Worm (Caenorhabditis elegans): ENCODE data around the gene F59A7.11.

Gene F59A7.11

ce11 chrV:2013824-2014223, at the start of gene F59A7.11:
TSS of gene F59A7.11 (minus strand) at chrV:2013924.
- TF ChIP-seq W03F9.2 (tag; optimal IDR thresholded peaks at IDR 0.05) (no peak), dao-5 (tag; optimal IDR thresholded peaks at IDR 0.05) (no peak), him-1 (tag; optimal IDR thresholded peaks at IDR 0.05) (no peak)

DNA sequence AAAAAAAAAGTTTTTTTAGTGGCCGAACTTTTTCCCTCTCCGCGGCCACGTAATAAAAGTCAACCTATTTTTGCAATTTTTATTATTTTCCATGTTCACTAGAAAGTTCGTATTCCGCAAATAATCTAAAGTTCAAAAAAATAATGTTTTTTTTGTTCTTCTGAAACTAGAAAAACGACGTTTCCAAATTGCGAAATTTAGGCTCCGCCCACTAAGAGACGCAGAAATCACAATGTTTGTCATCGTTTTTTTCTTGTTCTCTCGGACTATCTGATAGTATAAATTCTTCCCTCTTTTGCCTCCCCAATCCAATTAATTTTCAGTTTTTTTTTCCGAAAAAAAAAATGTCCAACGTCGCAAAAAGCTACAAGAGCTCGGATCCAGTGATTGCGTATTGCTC, 43.6 kb upstream of the F59A7.11 start, which contains the start of gene comt-3:
TSS of gene comt-3 (plus strand) at position 214 of the 400 bp plus-strand sequence.
- TF ChIP-seq W03F9.2 (tag; optimal IDR thresholded peaks at IDR 0.05) (no peak), him-1 (tag; optimal IDR thresholded peaks at IDR 0.05) (no peak), dao-5 (tag; optimal IDR thresholded peaks at IDR 0.05) (no peak)

DNA sequence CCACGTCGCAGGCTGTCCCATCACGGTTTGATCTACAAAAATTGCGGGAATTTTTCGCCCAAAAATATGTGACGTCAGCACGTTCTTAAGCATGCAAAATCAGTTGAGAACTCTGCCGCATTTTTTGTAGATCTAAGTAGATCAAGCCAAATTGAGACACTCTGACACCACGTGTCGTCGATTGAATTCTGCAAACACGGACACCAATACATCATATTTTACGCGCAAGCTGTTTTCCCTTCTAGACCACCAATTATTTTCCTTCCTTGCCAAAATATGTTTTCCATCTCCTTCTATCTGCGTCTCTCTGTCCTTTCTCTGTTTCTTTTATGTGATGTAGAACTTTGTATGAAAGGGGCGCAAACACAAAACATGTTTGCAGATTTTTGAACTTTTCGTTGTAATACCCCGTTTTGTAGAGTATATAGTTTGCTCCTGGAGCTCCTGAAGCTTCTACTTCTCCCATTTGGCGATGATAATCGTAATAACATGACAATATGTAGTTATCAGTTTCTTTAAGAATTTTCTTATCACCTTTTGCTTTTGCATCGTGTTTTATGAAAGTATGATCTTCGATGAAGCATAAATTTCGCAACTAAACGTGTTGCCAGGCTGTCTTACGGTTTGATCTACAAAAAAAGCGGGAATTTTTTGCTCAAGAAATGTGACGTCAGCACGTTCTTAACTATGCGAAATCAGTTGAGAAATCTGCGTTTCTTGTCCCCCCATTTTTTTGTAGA, 42.2 kb upstream of the F59A7.11 start:
- TF ChIP-seq dao-5 (tag; optimal IDR thresholded peaks at IDR 0.05), result no peak
- TF ChIP-seq W03F9.2 (tag; optimal IDR thresholded peaks at IDR 0.05), result no peak
- TF ChIP-seq him-1 (tag; optimal IDR thresholded peaks at IDR 0.05), result no peak

DNA sequence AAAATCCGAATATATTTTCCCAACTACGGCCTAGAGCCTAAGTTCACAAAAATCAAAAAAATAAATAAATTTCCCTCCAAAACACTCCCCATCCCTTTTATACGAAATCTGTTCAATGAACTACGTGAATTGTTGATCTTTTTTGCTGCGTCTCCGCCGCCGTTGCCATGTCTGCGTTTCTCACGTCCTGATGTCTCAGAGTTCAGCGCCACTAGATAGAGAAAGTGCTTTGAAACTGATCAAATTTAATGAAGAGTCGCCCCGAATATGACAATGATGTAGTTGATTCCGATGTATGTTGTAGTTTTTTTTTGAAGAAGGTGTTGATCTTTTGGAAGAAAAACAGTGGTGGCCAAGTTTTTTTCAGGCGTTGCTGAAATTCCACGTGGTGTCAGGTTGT, 40.5 kb upstream of the F59A7.11 start:
- TF ChIP-seq dao-5 (tag; optimal IDR thresholded peaks at IDR 0.05) (no peak), him-1 (tag; optimal IDR thresholded peaks at IDR 0.05) (no peak), W03F9.2 (tag; optimal IDR thresholded peaks at IDR 0.05) (no peak)

- TF ChIP-seq dao-5 (tag; optimal IDR thresholded peaks at IDR 0.05) (no peak), W03F9.2 (tag; optimal IDR thresholded peaks at IDR 0.05) (no peak), him-1 (tag; optimal IDR thresholded peaks at IDR 0.05) (no peak)
These were observed 39.8 kb upstream of the F59A7.11 start, which contains the start of gene comt-5 for ce11 chrV:2053509-2053908. TSS of gene comt-5 (minus strand) at chrV:2053609.

- no peak for TF ChIP-seq dao-5 (tag; optimal IDR thresholded peaks at IDR 0.05)
- no peak for TF ChIP-seq him-1 (tag; optimal IDR thresholded peaks at IDR 0.05)
- no peak for TF ChIP-seq W03F9.2 (tag; optimal IDR thresholded peaks at IDR 0.05)
These were observed 37.8 kb upstream of the F59A7.11 start, which contains the start of gene Y40B10A.11 for ce11 chrV:2051507-2051906. TSS of gene Y40B10A.11 (minus strand) at chrV:2051607.

DNA sequence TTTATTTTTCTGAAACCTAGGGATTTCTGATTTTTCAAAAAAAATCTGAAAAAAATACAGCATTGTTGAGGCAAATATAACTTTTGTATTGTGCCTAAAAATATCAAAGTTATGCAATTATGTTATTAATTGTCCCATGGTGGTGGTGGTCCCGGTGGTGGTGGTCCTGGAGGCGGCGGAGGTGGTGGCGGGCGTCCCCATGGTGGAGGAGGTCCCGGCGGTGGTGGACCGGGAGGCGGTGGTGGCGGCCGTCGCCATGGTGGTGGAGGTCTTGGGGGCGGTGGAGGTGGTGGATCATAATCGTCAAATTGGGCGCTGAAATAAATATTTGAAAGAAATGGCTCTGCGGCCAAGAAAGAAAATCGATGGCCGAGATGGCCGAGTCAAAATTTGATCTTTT, 37.1 kb upstream of the F59A7.11 start:
- TF ChIP-seq W03F9.2 (tag; optimal IDR thresholded peaks at IDR 0.05), result no peak

ce11 chrV:2050136-2050535, 36.4 kb upstream of the F59A7.11 start, which contains the start of gene comt-4:
TSS of gene comt-4 (minus strand) at chrV:2050185.
- TF ChIP-seq W03F9.2 (tag; optimal IDR thresholded peaks at IDR 0.05) (no peak), him-1 (tag; optimal IDR thresholded peaks at IDR 0.05) (no peak), dao-5 (tag; optimal IDR thresholded peaks at IDR 0.05) (no peak)

- TF ChIP-seq him-1 (tag; optimal IDR thresholded peaks at IDR 0.05) (no peak), dao-5 (tag; optimal IDR thresholded peaks at IDR 0.05) (no peak), W03F9.2 (tag; optimal IDR thresholded peaks at IDR 0.05) (no peak)
These were observed 32.2 kb upstream of the F59A7.11 start, which contains the start of gene Y40B10A.5 for ce11 chrV:2045956-2046355. TSS of gene Y40B10A.5 (minus strand) at chrV:2046056.

ce11 chrV:2035545-2035944, 21.8 kb upstream of the F59A7.11 start, which contains the start of gene srab-23:
TSS of gene srab-23 (minus strand) at chrV:2035645.
- no peak for TF ChIP-seq dao-5 (tag; optimal IDR thresholded peaks at IDR 0.05)
- no peak for TF ChIP-seq W03F9.2 (tag; optimal IDR thresholded peaks at IDR 0.05)

DNA sequence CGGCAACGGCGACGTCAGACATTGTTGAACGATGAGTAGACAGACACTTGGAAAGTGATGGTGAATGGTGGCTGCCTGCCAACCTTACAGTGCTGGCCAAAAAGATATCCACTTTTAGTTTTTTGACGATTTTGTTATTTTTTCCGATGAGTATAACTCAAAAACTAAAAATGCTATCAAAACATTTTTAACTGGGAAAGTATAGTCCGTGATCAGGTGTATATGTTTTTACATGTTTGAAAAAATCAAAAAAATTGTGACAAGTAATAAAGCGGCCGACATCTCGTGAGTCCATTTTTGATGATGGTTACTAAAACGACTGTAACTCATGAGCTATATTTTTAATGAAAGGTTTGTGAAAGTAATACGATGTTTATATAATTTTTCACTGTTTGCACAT, 17.7 kb upstream of the F59A7.11 start, which contains the start of gene hil-6:
TSS of gene hil-6 (minus strand) at position 101 of the 400 bp plus-strand sequence.
- TF ChIP-seq W03F9.2 (tag; optimal IDR thresholded peaks at IDR 0.05) (no peak), him-1 (tag; optimal IDR thresholded peaks at IDR 0.05) (no peak), dao-5 (tag; optimal IDR thresholded peaks at IDR 0.05) (no peak)

ce11 chrV:2030661-2031060, 16.9 kb upstream of the F59A7.11 start:
- TF ChIP-seq him-1 (tag; optimal IDR thresholded peaks at IDR 0.05) (no peak), dao-5 (tag; optimal IDR thresholded peaks at IDR 0.05) (no peak), W03F9.2 (tag; optimal IDR thresholded peaks at IDR 0.05) (no peak)

ce11 chrV:2029877-2030276, 16.2 kb upstream of the F59A7.11 start, which contains the start of gene F59A7.12:
TSS of gene F59A7.12 (plus strand) at chrV:2030177.
- TF ChIP-seq W03F9.2 (tag; optimal IDR thresholded peaks at IDR 0.05), result no peak
- no peak for TF ChIP-seq him-1 (tag; optimal IDR thresholded peaks at IDR 0.05)
- no peak for TF ChIP-seq dao-5 (tag; optimal IDR thresholded peaks at IDR 0.05)

DNA sequence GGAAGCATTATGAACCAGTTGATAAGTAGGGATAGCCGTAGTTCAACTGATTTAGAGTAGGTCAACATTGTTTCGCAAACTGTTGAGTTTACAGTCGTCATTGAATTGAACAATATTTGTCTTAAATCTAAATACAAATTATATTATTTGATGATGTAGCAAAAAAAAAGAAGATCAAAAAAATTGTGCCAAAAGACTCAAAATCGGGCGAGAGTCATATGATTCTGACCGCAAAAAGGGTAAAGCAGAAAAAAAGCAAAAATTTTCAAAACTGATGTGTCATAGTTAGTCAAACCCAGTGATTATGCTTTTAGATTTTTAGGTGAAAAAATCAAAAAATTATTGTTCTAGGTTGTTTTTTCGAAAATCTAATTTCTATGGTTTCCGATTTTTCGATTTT, 14.1 kb upstream of the F59A7.11 start, which contains the start of gene srab-13:
TSS of gene srab-13 (minus strand) at position 101 of the 400 bp plus-strand sequence.
- TF ChIP-seq him-1 (tag; optimal IDR thresholded peaks at IDR 0.05) (no peak), W03F9.2 (tag; optimal IDR thresholded peaks at IDR 0.05) (no peak), dao-5 (tag; optimal IDR thresholded peaks at IDR 0.05) (no peak)
